Fruit fly (Drosophila melanogaster) whole organism, embryonic: ENCODE data around the gene APP-BP1.

Source experiments
- ATbp ChIP-seq: fragments of 200-800 bp; sonication (Bioruptor generic); optimal IDR thresholded peaks from 2 replicates; lab custom pipeline; 2017; ENCODE audit warnings: missing biosample characterization, mild to moderate bottlenecking, missing genetic modification characterization, missing genetic modification reagents
- Asciz ChIP-seq: fragments of 200-800 bp; sonication (Bioruptor generic); optimal IDR thresholded peaks from 2 replicates; lab custom pipeline; 2017; ENCODE audit warnings: missing biosample characterization, mild to moderate bottlenecking, missing genetic modification characterization, missing genetic modification reagents
- CG10321 ChIP-seq: fragments of 200-800 bp; sonication (Bioruptor generic); IDR thresholded peaks from 2 replicates; pipeline ENCODE4 v1.3.6; 2022; ENCODE audit warnings: missing biosample characterization, missing genetic modification characterization
- CG10565 ChIP-seq: fragments of 200-800 bp; sonication (Bioruptor generic); optimal IDR thresholded peaks from 3 replicates; lab custom pipeline; 2016; ENCODE audit warnings: missing biosample characterization, mild to moderate bottlenecking, missing genetic modification characterization
- CG11398 ChIP-seq: fragments of 200-800 bp; sonication (Bioruptor generic); optimal IDR thresholded peaks from 2 replicates; lab custom pipeline; 2016; ENCODE audit warnings: missing biosample characterization, missing genetic modification characterization
- CG11560 ChIP-seq: fragments of 200-800 bp; sonication (Bioruptor generic); IDR thresholded peaks from 3 replicates; pipeline ENCODE4 v1.3.6; 2022; ENCODE audit warnings: missing biosample characterization, missing genetic modification characterization
- CG11696 ChIP-seq: fragments of 200-800 bp; sonication (Bioruptor generic); IDR thresholded peaks from 2 replicates; pipeline ENCODE4 v1.3.6; 2022; ENCODE audit warnings: missing biosample characterization, missing genetic modification characterization
- CG13123 ChIP-seq: fragments of 200-800 bp; sonication (Bioruptor generic); optimal IDR thresholded peaks from 2 replicates; lab custom pipeline; 2016; ENCODE audit warnings: missing biosample characterization, missing genetic modification characterization
- CG13424 ChIP-seq: fragments of 200-800 bp; sonication (Bioruptor generic); optimal IDR thresholded peaks from 2 replicates; lab custom pipeline; 2019; ENCODE audit warnings: missing biosample characterization, mild to moderate bottlenecking, missing genetic modification characterization, moderate library complexity
- CG15011 ChIP-seq: fragments of 200-800 bp; sonication (Bioruptor generic); optimal IDR thresholded peaks from 3 replicates; lab custom pipeline; 2018; ENCODE audit warnings: missing biosample characterization, mild to moderate bottlenecking, missing genetic modification characterization
- CG15514 ChIP-seq: fragments of 200-800 bp; sonication (Bioruptor generic); optimal IDR thresholded peaks from 3 replicates; lab custom pipeline; 2017; ENCODE audit warnings: missing biosample characterization, missing genetic modification characterization, mild to moderate bottlenecking, moderate library complexity, missing genetic modification reagents
- CG16813 ChIP-seq: fragments of 200-800 bp; sonication (Bioruptor generic); IDR thresholded peaks from 3 replicates; pipeline ENCODE4 v1.3.6; 2022; ENCODE audit warnings: missing biosample characterization, missing genetic modification characterization; ENCODE audit not compliant: partially characterized antibody
- CG16863 ChIP-seq: fragments of 200-800 bp; sonication (Bioruptor generic); optimal IDR thresholded peaks from 3 replicates; lab custom pipeline; 2016; ENCODE audit warnings: missing biosample characterization, missing genetic modification characterization
- CG2678 ChIP-seq: fragments of 200-800 bp; sonication (Bioruptor generic); optimal IDR thresholded peaks from 3 replicates; lab custom pipeline; 2019; ENCODE audit warnings: missing biosample characterization, mild to moderate bottlenecking, missing genetic modification characterization, moderate library complexity
- CG30403 ChIP-seq: fragments of 200-800 bp; sonication (Bioruptor generic); optimal IDR thresholded peaks from 3 replicates; lab custom pipeline; 2016; ENCODE audit warnings: missing biosample characterization, missing genetic modification characterization
- CG3726 ChIP-seq: fragments of 200-800 bp; sonication (Bioruptor generic); IDR thresholded peaks from 3 replicates; pipeline ENCODE4, ENCODE4 v1.3.6; 2022; ENCODE audit warnings: missing biosample characterization, missing genetic modification characterization
- CG42726 ChIP-seq: fragments of 200-800 bp; sonication (Bioruptor generic); IDR thresholded peaks from 2 replicates; pipeline ENCODE4 v1.3.6; 2022; ENCODE audit warnings: missing biosample characterization, missing genetic modification characterization; ENCODE audit not compliant: partially characterized antibody
- CG6854 ChIP-seq: fragments of 200-800 bp; sonication (Bioruptor generic); optimal IDR thresholded peaks from 3 replicates; lab custom pipeline; 2017; ENCODE audit warnings: missing biosample characterization, mild to moderate bottlenecking, missing genetic modification characterization
- CG9727 ChIP-seq: fragments of 200-800 bp; sonication (Bioruptor generic); optimal IDR thresholded peaks from 3 replicates; lab custom pipeline; 2017; ENCODE audit warnings: missing biosample characterization, mild to moderate bottlenecking, missing genetic modification characterization
- CG9817 ChIP-seq: fragments of 200-800 bp; sonication (Bioruptor generic); optimal IDR thresholded peaks from 2 replicates; lab custom pipeline; 2018; ENCODE audit warnings: missing biosample characterization, mild to moderate bottlenecking, missing genetic modification characterization, moderate library complexity
- CkIIα-i1 ChIP-seq: fragments of 200-800 bp; sonication (Bioruptor generic); IDR thresholded peaks from 2 replicates; pipeline ENCODE4 v1.3.6; 2022; ENCODE audit warnings: missing biosample characterization, missing genetic modification characterization
- Dek ChIP-seq: fragments of 200-800 bp; sonication (Bioruptor generic); optimal IDR thresholded peaks from 3 replicates; lab custom pipeline; 2019; ENCODE audit warnings: missing biosample characterization, mild to moderate bottlenecking, missing genetic modification characterization, moderate library complexity
- Dfd ChIP-seq, 2 experiments: fragments of >200 bp; optimal IDR thresholded peaks; 2 replicates each; lab custom pipeline; 2017; ENCODE audit warnings: missing biosample characterization in 2 of 2, missing genetic modification characterization in 2 of 2
- Lim3 ChIP-seq: fragments of 200-800 bp; sonication (Bioruptor generic); IDR thresholded peaks from 2 replicates; pipeline ENCODE4 v1.3.6; 2022; ENCODE audit warnings: missing biosample characterization, missing genetic modification characterization
- MBD-R2 ChIP-seq: fragments of 200-800 bp; sonication (Bioruptor generic); IDR thresholded peaks from 2 replicates; pipeline ENCODE4 v1.3.6; 2022; ENCODE audit warnings: missing biosample characterization, missing genetic modification characterization
- MTF-1 ChIP-seq: fragments of 200-800 bp; sonication (Bioruptor generic); optimal IDR thresholded peaks from 2 replicates; lab custom pipeline; 2018; ENCODE audit warnings: missing biosample characterization, mild to moderate bottlenecking, missing genetic modification characterization, borderline replicate concordance
- Myb ChIP-seq: fragments of 200-800 bp; sonication (Bioruptor generic); optimal IDR thresholded peaks from 2 replicates; lab custom pipeline; 2016; ENCODE audit warnings: missing biosample characterization, missing genetic modification characterization
- Poxn ChIP-seq: fragments of 200-800 bp; sonication (Bioruptor generic); IDR thresholded peaks from 2 replicates; pipeline ENCODE4 v1.3.6; 2022; ENCODE audit warnings: missing biosample characterization, missing genetic modification characterization
- Rfx ChIP-seq: fragments of 200-800 bp; sonication (Bioruptor generic); IDR thresholded peaks from 2 replicates; pipeline ENCODE4 v1.3.6; 2022; ENCODE audit warnings: missing biosample characterization, missing genetic modification characterization
- Six4 ChIP-seq: fragments of 200-800 bp; sonication (Bioruptor generic); optimal IDR thresholded peaks from 2 replicates; lab custom pipeline; 2016; ENCODE audit warnings: missing biosample characterization, missing genetic modification characterization
- Spps ChIP-seq: fragments of 200-800 bp; sonication (Bioruptor generic); optimal IDR thresholded peaks from 2 replicates; lab custom pipeline; 2018; ENCODE audit warnings: missing biosample characterization, mild to moderate bottlenecking, missing genetic modification characterization
- crc ChIP-seq: fragments of 200-800 bp; sonication (Bioruptor generic); optimal IDR thresholded peaks from 2 replicates; lab custom pipeline; 2016; ENCODE audit warnings: missing biosample characterization, missing genetic modification characterization
- cwo ChIP-seq: fragments of 200-800 bp; sonication (Bioruptor generic); optimal IDR thresholded peaks from 3 replicates; lab custom pipeline; 2017; ENCODE audit warnings: missing biosample characterization, missing genetic modification characterization, mild to moderate bottlenecking, moderate library complexity, missing genetic modification reagents
- danr ChIP-seq: fragments of 200-800 bp; sonication (Bioruptor generic); IDR thresholded peaks from 2 replicates; pipeline ENCODE4 v1.3.6; 2022; ENCODE audit warnings: missing biosample characterization, missing genetic modification characterization
- ems ChIP-seq: fragments of 200-800 bp; sonication (Bioruptor generic); optimal IDR thresholded peaks from 3 replicates; lab custom pipeline; 2016; ENCODE audit warnings: missing biosample characterization, missing genetic modification characterization
- eve ChIP-seq, 2 experiments: fragments of >200 bp; optimal IDR thresholded peaks; 2 replicates each; lab custom pipeline; 2017; ENCODE audit warnings: missing biosample characterization in 2 of 2, missing genetic modification characterization in 2 of 2
- ewg ChIP-seq: fragments of 200-800 bp; sonication (Bioruptor generic); optimal IDR thresholded peaks from 3 replicates; lab custom pipeline; 2017; ENCODE audit warnings: mild to moderate bottlenecking, missing biosample characterization, missing genetic modification reagents, missing genetic modification characterization
- gfzf ChIP-seq: fragments of 200-800 bp; sonication (Bioruptor generic); optimal IDR thresholded peaks from 2 replicates; lab custom pipeline; 2016; ENCODE audit warnings: missing biosample characterization, mild to moderate bottlenecking, missing genetic modification characterization, moderate library complexity
- gsb-n ChIP-seq: fragments of 200-800 bp; sonication (Bioruptor generic); optimal IDR thresholded peaks from 3 replicates; lab custom pipeline; 2018; ENCODE audit warnings: missing biosample characterization, mild to moderate bottlenecking, missing genetic modification characterization
- hb ChIP-seq: fragments of 200-800 bp; sonication (Bioruptor generic); IDR thresholded peaks from 3 replicates; pipeline ENCODE4 v1.3.6; 2022; ENCODE audit warnings: missing biosample characterization, missing genetic modification characterization; ENCODE audit not compliant: partially characterized antibody
- kni ChIP-seq: fragments of 200-800 bp; sonication (Bioruptor generic); optimal IDR thresholded peaks from 3 replicates; lab custom pipeline; 2017; ENCODE audit warnings: mild to moderate bottlenecking, missing biosample characterization, missing genetic modification reagents, missing genetic modification characterization
- lilli ChIP-seq: fragments of 200-800 bp; sonication (Bioruptor generic); optimal IDR thresholded peaks from 3 replicates; lab custom pipeline; 2016; ENCODE audit warnings: missing biosample characterization, missing genetic modification characterization
- org-1 ChIP-seq: fragments of 200-800 bp; sonication (Bioruptor generic); optimal IDR thresholded peaks from 2 replicates; lab custom pipeline; 2017; ENCODE audit warnings: missing biosample characterization, missing genetic modification characterization
- p53 ChIP-seq: fragments of 200-800 bp; sonication (Bioruptor generic); optimal IDR thresholded peaks from 2 replicates; lab custom pipeline; 2016; ENCODE audit warnings: missing biosample characterization, missing genetic modification characterization
- phol ChIP-seq: fragments of 200-800 bp; sonication (Bioruptor generic); optimal IDR thresholded peaks from 3 replicates; lab custom pipeline; 2018; ENCODE audit warnings: missing biosample characterization, mild to moderate bottlenecking, missing genetic modification characterization, moderate library complexity
- salm ChIP-seq: fragments of 200-800 bp; sonication (Bioruptor generic); optimal IDR thresholded peaks from 2 replicates; lab custom pipeline; 2018; ENCODE audit warnings: missing biosample characterization, mild to moderate bottlenecking, missing genetic modification characterization
- sna ChIP-seq: fragments of 200-800 bp; sonication (Bioruptor generic); IDR thresholded peaks from 2 replicates; pipeline ENCODE4 v1.3.6; 2022; ENCODE audit warnings: missing biosample characterization, missing genetic modification characterization; ENCODE audit not compliant: partially characterized antibody
- usp ChIP-seq: fragments of >200 bp; optimal IDR thresholded peaks from 2 replicates; lab custom pipeline; 2017; ENCODE audit warnings: missing biosample characterization, missing genetic modification characterization
- zfh1 ChIP-seq: fragments of 200-800 bp; sonication (Bioruptor generic); IDR thresholded peaks from 3 replicates; pipeline ENCODE4 v1.3.6; 2022; ENCODE audit warnings: missing biosample characterization, missing genetic modification characterization

The APP-BP1 gene

DNA sequence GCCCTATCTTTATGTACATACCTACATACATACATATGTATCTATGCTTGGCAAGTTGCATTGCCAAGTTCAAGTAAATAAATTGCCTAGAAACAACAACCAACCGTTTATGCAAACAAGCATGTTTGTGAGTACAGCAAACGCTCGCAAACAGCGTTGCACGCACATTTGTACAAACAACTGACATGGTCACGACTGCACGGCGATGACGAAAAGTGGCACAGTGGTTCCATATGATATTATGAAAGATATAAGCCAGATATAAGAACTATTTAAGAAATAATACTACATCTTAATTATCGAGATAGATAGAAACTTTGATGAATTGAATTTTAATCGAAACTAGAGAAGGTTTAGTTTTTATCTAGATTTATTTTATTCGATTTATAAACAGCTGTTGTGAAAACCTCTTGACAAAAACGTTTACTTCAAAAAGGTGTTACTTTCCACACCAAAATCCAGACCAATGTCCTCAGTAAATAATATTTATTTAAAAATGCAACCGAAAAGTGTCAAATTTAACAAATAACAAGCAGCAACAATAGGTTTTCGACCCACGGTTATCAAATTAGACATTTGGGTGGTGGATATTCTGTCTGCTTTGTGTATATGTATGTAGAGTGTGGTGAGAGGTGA is 8.3 kb upstream of the APP-BP1 start (continued):
- TF ChIP-seq Dfd (GFP tag; optimal IDR thresholded peaks at IDR 0.05; lab: Kevin White, UChicago), result no peak
- no peak for TF ChIP-seq hb (GFP tag; lab: Robert Waterston, UW)
- TF ChIP-seq zfh1 (GFP tag; lab: Robert Waterston, UW), result peak; percentile 88
- peak; percentile 23; the same call in 1 of the 2 replicates for TF ChIP-seq MBD-R2 (GFP tag; lab: Robert Waterston, UW)
- TF ChIP-seq CG6854 (GFP tag; lab: Kevin White, UChicago), result peak; percentile 76
- peak; percentile 94 for TF ChIP-seq CG30403 (GFP tag; lab: Kevin White, UChicago)
- peak; percentile 90 for TF ChIP-seq org-1 (GFP tag; lab: Kevin White, UChicago)
- TF ChIP-seq gsb-n (tag; lab: Kevin White, UChicago), result peak; percentile 85
- TF ChIP-seq ewg (GFP tag; lab: Kevin White, UChicago), result peak; percentile 86
- TF ChIP-seq eve (GFP tag; optimal IDR thresholded peaks at IDR 0.05; lab: Kevin White, UChicago), result peak; percentile 1 to 98
- TF ChIP-seq gfzf (GFP tag; lab: Kevin White, UChicago), result no peak
- TF ChIP-seq phol (tag; lab: Kevin White, UChicago), result peak; percentile 91
- peak; percentile 67 for TF ChIP-seq CG15011 (GFP tag; lab: Kevin White, UChicago)
- TF ChIP-seq CG13424 (tag; lab: Kevin White, UChicago), result peak; percentile 94
- no peak for TF ChIP-seq sna (GFP tag; lab: Robert Waterston, UW)
- TF ChIP-seq usp (GFP tag; lab: Kevin White, UChicago), result no peak
- peak; percentile 86 for TF ChIP-seq ATbp (GFP tag; lab: Kevin White, UChicago)
- TF ChIP-seq CG16813 (GFP tag; lab: Robert Waterston, UW), result peak; percentile 49; the same call in 1 of the 3 replicates
- TF ChIP-seq ems (GFP tag; lab: Kevin White, UChicago), result peak; percentile 87
- TF ChIP-seq crc (GFP tag; lab: Kevin White, UChicago), result peak; percentile 61
- peak; percentile 87 for TF ChIP-seq CG16863 (GFP tag; lab: Kevin White, UChicago)
- TF ChIP-seq danr (GFP tag; lab: Robert Waterston, UW), result peak; percentile 58; the same call in 1 of the 2 replicates
- TF ChIP-seq CkIIα-i1, result no peak
- no peak for TF ChIP-seq CG42726
- peak; percentile 97 for TF ChIP-seq CG9727 (GFP tag; lab: Kevin White, UChicago)
- peak; percentile 92 for TF ChIP-seq Six4 (GFP tag; lab: Kevin White, UChicago)
- peak; percentile 95 for TF ChIP-seq CG2678 (tag; lab: Kevin White, UChicago)
- no peak for TF ChIP-seq Poxn (GFP tag; lab: Robert Waterston, UW)
- peak; percentile 75 for TF ChIP-seq CG13123 (GFP tag; lab: Kevin White, UChicago)
- TF ChIP-seq salm (tag; lab: Kevin White, UChicago), result peak; percentile 78
- TF ChIP-seq CG11398 (GFP tag; lab: Kevin White, UChicago), result peak; percentile 83
- TF ChIP-seq Dek (tag; lab: Kevin White, UChicago), result peak; percentile 76
- 0 out of 3 replicates have a peak, but pooled peaks have one; percentile 55 for TF ChIP-seq CG11560 (tag; lab: Robert Waterston, UW)
- TF ChIP-seq Lim3 (GFP tag; lab: Robert Waterston, UW), result peak; percentile 33; the same call in 1 of the 2 replicates
- peak; percentile 45 for TF ChIP-seq CG9817 (tag; lab: Kevin White, UChicago)
- peak; percentile 76 for TF ChIP-seq MTF-1
- peak; percentile 29 for TF ChIP-seq CG10565 (GFP tag; lab: Kevin White, UChicago)
- peak; percentile 91 for TF ChIP-seq Asciz (GFP tag; lab: Kevin White, UChicago)
- TF ChIP-seq lilli (GFP tag; lab: Kevin White, UChicago), result peak; percentile 89
- peak; percentile 39 for TF ChIP-seq p53 (GFP tag; lab: Kevin White, UChicago)
- TF ChIP-seq CG10321, result peak; percentile 54; the same call in 1 of the 2 replicates
- peak; percentile 87 for TF ChIP-seq cwo
- peak; percentile 46 for TF ChIP-seq CG11696 (GFP tag; lab: Robert Waterston, UW)
- TF ChIP-seq CG3726 (GFP tag; lab: Robert Waterston, UW), result no peak; the same call in 1 of the 3 replicates
- peak; percentile 58 for TF ChIP-seq Rfx (GFP tag; lab: Robert Waterston, UW)
- peak; percentile 68 for TF ChIP-seq CG15514 (GFP tag; lab: Kevin White, UChicago)
- TF ChIP-seq Myb (GFP tag; lab: Kevin White, UChicago), result peak; percentile 57
- TF ChIP-seq Spps (tag; lab: Kevin White, UChicago), result peak; percentile 53
- peak; percentile 93 for TF ChIP-seq kni (GFP tag; lab: Kevin White, UChicago)
